Fruit fly (Drosophila melanogaster) whole organism, embryonic: ENCODE measurements around the gene Mdh1.

Experiments used
- Adf1 ChIP-seq: fragments of 200-800 bp; sonication (Bioruptor generic); IDR thresholded peaks from 2 replicates; pipeline ENCODE4 v1.3.6; 2022; ENCODE audit warnings: missing biosample characterization, missing genetic modification characterization
- Aef1 ChIP-seq: fragments of 200-800 bp; sonication (Bioruptor generic); IDR thresholded peaks from 3 replicates; pipeline ENCODE4 v1.3.6; 2022; ENCODE audit warnings: missing biosample characterization, missing genetic modification characterization
- BtbVII ChIP-seq: fragments of 200-800 bp; sonication (Bioruptor generic); optimal IDR thresholded peaks from 3 replicates; lab custom pipeline; 2017; ENCODE audit warnings: missing biosample characterization, mild to moderate bottlenecking, missing genetic modification characterization
- Bteb2 ChIP-seq: fragments of 200-800 bp; sonication (Bioruptor generic); optimal IDR thresholded peaks from 2 replicates; lab custom pipeline; 2016; ENCODE audit warnings: missing biosample characterization, missing genetic modification characterization
- CG10565 ChIP-seq: fragments of 200-800 bp; sonication (Bioruptor generic); optimal IDR thresholded peaks from 3 replicates; lab custom pipeline; 2016; ENCODE audit warnings: missing biosample characterization, mild to moderate bottlenecking, missing genetic modification characterization
- CG11456 ChIP-seq: fragments of 200-800 bp; sonication (Bioruptor generic); IDR thresholded peaks from 3 replicates; pipeline ENCODE4 v1.3.6; 2022; ENCODE audit warnings: missing biosample characterization, missing genetic modification characterization
- CG11696 ChIP-seq: fragments of 200-800 bp; sonication (Bioruptor generic); IDR thresholded peaks from 2 replicates; pipeline ENCODE4 v1.3.6; 2022; ENCODE audit warnings: missing biosample characterization, missing genetic modification characterization
- CG12942 ChIP-seq: fragments of 200-800 bp; sonication (Bioruptor generic); optimal IDR thresholded peaks from 3 replicates; lab custom pipeline; 2016; ENCODE audit warnings: missing biosample characterization, missing genetic modification characterization
- CG14710 ChIP-seq: fragments of 200-800 bp; sonication (Bioruptor generic); optimal IDR thresholded peaks from 3 replicates; lab custom pipeline; 2019; ENCODE audit warnings: missing biosample characterization, mild to moderate bottlenecking, missing genetic modification characterization, moderate library complexity
- CG17186 ChIP-seq: fragments of 200-800 bp; sonication (Bioruptor generic); optimal IDR thresholded peaks from 3 replicates; lab custom pipeline; 2017; ENCODE audit warnings: missing biosample characterization, missing genetic modification reagents, missing genetic modification characterization
- CG1792 ChIP-seq: fragments of 200-800 bp; sonication (Bioruptor generic); optimal IDR thresholded peaks from 2 replicates; lab custom pipeline; 2016; ENCODE audit warnings: missing biosample characterization, missing genetic modification characterization
- CG1832 ChIP-seq: fragments of 200-800 bp; sonication (Bioruptor generic); optimal IDR thresholded peaks from 2 replicates; lab custom pipeline; 2017; ENCODE audit warnings: missing biosample characterization, mild to moderate bottlenecking, missing genetic modification characterization, inconsistent platforms
- CG18599 ChIP-seq: fragments of 200-800 bp; sonication (Bioruptor generic); optimal IDR thresholded peaks from 3 replicates; lab custom pipeline; 2017; ENCODE audit warnings: missing biosample characterization, missing genetic modification characterization, mild to moderate bottlenecking, moderate library complexity, missing genetic modification reagents
- CG18619 ChIP-seq: fragments of 200-800 bp; sonication (Bioruptor generic); optimal IDR thresholded peaks from 3 replicates; lab custom pipeline; 2017; ENCODE audit warnings: missing biosample characterization, mild to moderate bottlenecking, missing genetic modification characterization
- CG2116 ChIP-seq: fragments of 200-800 bp; sonication (Bioruptor generic); optimal IDR thresholded peaks from 3 replicates; lab custom pipeline; 2018; ENCODE audit warnings: missing biosample characterization, mild to moderate bottlenecking, missing genetic modification characterization
- CG33213 ChIP-seq: fragments of 200-800 bp; sonication (Bioruptor generic); optimal IDR thresholded peaks from 3 replicates; lab custom pipeline; 2016; ENCODE audit warnings: missing biosample characterization, missing genetic modification characterization
- CG6254 ChIP-seq: fragments of 200-800 bp; sonication (Bioruptor generic); optimal IDR thresholded peaks from 3 replicates; lab custom pipeline; 2017; ENCODE audit warnings: mild to moderate bottlenecking, missing biosample characterization, missing genetic modification reagents, missing genetic modification characterization
- CG7839 ChIP-seq: fragments of 200-800 bp; sonication (Bioruptor generic); optimal IDR thresholded peaks from 3 replicates; lab custom pipeline; 2018; ENCODE audit warnings: missing biosample characterization, mild to moderate bottlenecking, missing genetic modification characterization, moderate library complexity
- CG8359 ChIP-seq: fragments of 200-800 bp; sonication (Bioruptor generic); optimal IDR thresholded peaks from 2 replicates; lab custom pipeline; 2017; ENCODE audit warnings: missing biosample characterization, mild to moderate bottlenecking, missing genetic modification characterization, borderline replicate concordance
- CHES-1-like ChIP-seq: fragments of 200-800 bp; sonication (Bioruptor generic); optimal IDR thresholded peaks from 2 replicates; lab custom pipeline; 2016; ENCODE audit warnings: missing biosample characterization, missing genetic modification characterization
- Deaf1 ChIP-seq: fragments of 200-800 bp; optimal IDR thresholded peaks from 3 replicates; lab custom pipeline; 2019; ENCODE audit warnings: missing biosample characterization, mild to moderate bottlenecking, missing genetic modification characterization, moderate library complexity
- Dfd ChIP-seq, 2 experiments: fragments of >200 bp; optimal IDR thresholded peaks; 2 replicates each; lab custom pipeline; 2017; ENCODE audit warnings: missing biosample characterization in 2 of 2, missing genetic modification characterization in 2 of 2
- Dll ChIP-seq: fragments of 200-800 bp; sonication (Bioruptor generic); IDR thresholded peaks from 4 replicates; pipeline ENCODE4 v1.3.6; 2022; ENCODE audit warnings: missing biosample characterization, missing genetic modification characterization; ENCODE audit not compliant: partially characterized antibody
- Elba2 ChIP-seq: fragments of 200-800 bp; sonication (Bioruptor generic); optimal IDR thresholded peaks from 3 replicates; lab custom pipeline; 2016; ENCODE audit warnings: missing biosample characterization, missing genetic modification characterization
- HLH3B ChIP-seq: fragments of 200-800 bp; sonication (Bioruptor generic); IDR thresholded peaks from 2 replicates; pipeline ENCODE4 v1.3.6; 2022; ENCODE audit warnings: missing biosample characterization, missing genetic modification characterization
- HmgD ChIP-seq: fragments of 200-800 bp; sonication (Bioruptor generic); optimal IDR thresholded peaks from 3 replicates; lab custom pipeline; 2016; ENCODE audit warnings: missing biosample characterization, missing genetic modification characterization
- Lpt ChIP-seq: fragments of >200 bp; optimal IDR thresholded peaks from 2 replicates; lab custom pipeline; 2018; ENCODE audit warnings: missing biosample characterization, missing genetic modification characterization
- Mes4 ChIP-seq: fragments of 200-800 bp; sonication (Bioruptor generic); optimal IDR thresholded peaks from 2 replicates; lab custom pipeline; 2016; ENCODE audit warnings: missing biosample characterization, missing genetic modification characterization
- NFAT ChIP-seq: fragments of 200-800 bp; sonication (Bioruptor generic); IDR thresholded peaks from 2 replicates; pipeline ENCODE4 v1.3.6; 2022; ENCODE audit warnings: missing biosample characterization, missing genetic modification characterization
- Nf-YB ChIP-seq: fragments of 200-800 bp; sonication (Bioruptor generic); optimal IDR thresholded peaks from 3 replicates; lab custom pipeline; 2019; ENCODE audit warnings: missing biosample characterization, mild to moderate bottlenecking, missing genetic modification characterization, moderate library complexity
- Oaz ChIP-seq: fragments of 200-800 bp; sonication (Bioruptor generic); IDR thresholded peaks from 2 replicates; pipeline ENCODE4 v1.3.6; 2022; ENCODE audit warnings: missing biosample characterization, missing genetic modification characterization
- Pdp1 ChIP-seq, 2 experiments: fragments of 200-800 bp; sonication (Bioruptor generic); optimal IDR thresholded peaks; 3 replicates each; lab custom pipeline; 2016; ENCODE audit warnings: missing biosample characterization in 2 of 2, missing genetic modification characterization in 2 of 2, mild to moderate bottlenecking in 1 of 2, moderate library complexity in 1 of 2
- Side ChIP-seq: fragments of 200-800 bp; sonication (Bioruptor generic); optimal IDR thresholded peaks from 2 replicates; lab custom pipeline; 2016; ENCODE audit warnings: missing biosample characterization, missing genetic modification characterization
- Sin3A ChIP-seq: fragments of >200 bp; optimal IDR thresholded peaks from 2 replicates; lab custom pipeline; 2018
- Ssrp ChIP-seq: fragments of 200-800 bp; sonication (Bioruptor generic); optimal IDR thresholded peaks from 2 replicates; lab custom pipeline; 2018; ENCODE audit warnings: missing biosample characterization, mild to moderate bottlenecking, missing genetic modification characterization, moderate library complexity
- Taf1 ChIP-seq: fragments of 200-800 bp; sonication (Bioruptor generic); IDR thresholded peaks from 2 replicates; pipeline ENCODE4 v1.3.6; 2022; ENCODE audit warnings: missing biosample characterization, missing genetic modification characterization
- Trl ChIP-seq, 3 experiments: fragments of >200 bp in 2 of 3; fragments of 200-800 bp in 1 of 3; sonication (Bioruptor generic) in 1 of 3; optimal IDR thresholded peaks; 2 replicates in 1 of 3; 3 replicates in 2 of 3; lab custom pipeline; 2016 to 2017; ENCODE audit warnings: missing biosample characterization in 1 of 3, missing genetic modification characterization in 1 of 3
- YL-1 ChIP-seq: fragments of 200-800 bp; sonication (Bioruptor generic); optimal IDR thresholded peaks from 3 replicates; lab custom pipeline; 2017; ENCODE audit warnings: missing biosample characterization, mild to moderate bottlenecking, missing genetic modification characterization
- ac ChIP-seq: fragments of 200-800 bp; sonication (Bioruptor generic); optimal IDR thresholded peaks from 3 replicates; lab custom pipeline; 2017; ENCODE audit warnings: missing biosample characterization, mild to moderate bottlenecking, missing genetic modification characterization
- dysf ChIP-seq: fragments of 200-800 bp; sonication (Bioruptor generic); IDR thresholded peaks from 3 replicates; pipeline ENCODE4 v1.3.6; 2022; ENCODE audit warnings: missing biosample characterization, missing genetic modification characterization
- eve ChIP-seq, 2 experiments: fragments of >200 bp; optimal IDR thresholded peaks; 2 replicates each; lab custom pipeline; 2017; ENCODE audit warnings: missing biosample characterization in 2 of 2, missing genetic modification characterization in 2 of 2
- grau ChIP-seq: fragments of 200-800 bp; optimal IDR thresholded peaks from 3 replicates; lab custom pipeline; 2019; ENCODE audit warnings: missing biosample characterization, mild to moderate bottlenecking, missing genetic modification characterization, moderate library complexity
- jing ChIP-seq: fragments of 200-800 bp; sonication (Bioruptor generic); optimal IDR thresholded peaks from 2 replicates; lab custom pipeline; 2018; ENCODE audit warnings: missing biosample characterization, mild to moderate bottlenecking, missing genetic modification characterization
- kah ChIP-seq: fragments of 200-800 bp; sonication (Bioruptor generic); optimal IDR thresholded peaks from 2 replicates; lab custom pipeline; 2018; ENCODE audit warnings: missing biosample characterization, mild to moderate bottlenecking, missing genetic modification characterization
- maf-S ChIP-seq: fragments of 200-800 bp; sonication (Bioruptor generic); optimal IDR thresholded peaks from 2 replicates; lab custom pipeline; 2016; ENCODE audit warnings: missing biosample characterization, missing genetic modification characterization
- sens-2 ChIP-seq: fragments of 200-800 bp; sonication (Bioruptor generic); IDR thresholded peaks from 2 replicates; pipeline ENCODE4 v1.3.6; 2022; ENCODE audit warnings: missing biosample characterization, missing genetic modification characterization
- slp2 ChIP-seq: fragments of 200-800 bp; sonication (Bioruptor generic); optimal IDR thresholded peaks from 2 replicates; lab custom pipeline; 2016; ENCODE audit warnings: missing biosample characterization, missing genetic modification characterization
- tll ChIP-seq, 2 experiments: fragments of 200-800 bp in 1 of 2; fragments of >200 bp in 1 of 2; sonication (Bioruptor generic) in 1 of 2; optimal IDR thresholded peaks; 2 replicates each; lab custom pipeline; 2017 to 2019; ENCODE audit warnings: missing biosample characterization in 2 of 2, missing genetic modification characterization in 2 of 2, mild to moderate bottlenecking in 1 of 2, moderate library complexity in 1 of 2
- vnd ChIP-seq: fragments of 200-800 bp; sonication (Bioruptor generic); IDR thresholded peaks from 3 replicates; pipeline ENCODE4 v1.3.6; 2022; ENCODE audit warnings: missing biosample characterization, missing genetic modification characterization; ENCODE audit not compliant: partially characterized antibody

The Mdh1 gene

DNA sequence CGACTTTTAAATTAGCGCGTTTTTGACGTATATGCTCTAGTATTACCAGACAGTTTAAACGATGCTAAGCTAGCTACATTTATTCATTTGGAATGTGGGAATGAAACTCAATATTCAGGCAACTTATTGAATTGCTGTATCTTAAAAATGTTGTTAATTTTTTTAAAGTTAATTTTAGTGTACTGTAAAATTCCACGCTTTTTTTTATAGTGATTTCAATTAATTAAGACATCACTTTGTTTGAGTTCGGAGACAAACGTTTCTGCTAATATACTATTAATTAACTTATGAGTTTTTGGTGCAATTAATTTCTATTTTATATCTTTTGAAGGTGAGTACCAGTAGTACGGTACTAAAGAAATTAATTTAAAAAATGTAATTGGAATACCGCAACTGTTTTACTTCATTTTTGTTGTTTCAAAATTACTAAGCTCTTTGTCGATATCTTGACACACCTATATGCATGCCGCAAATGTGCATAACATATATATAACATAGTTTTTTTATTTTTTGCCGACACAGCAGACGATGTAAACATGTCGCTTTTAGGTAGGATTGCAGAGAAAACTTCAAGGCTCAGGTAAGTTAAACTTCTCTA is 9.8 kb downstream of the Mdh1 start, which contains the start of the genes Cdk1 and mRpS7 (continued):
- TF ChIP-seq CG7839 (tag; lab: Kevin White, UChicago) = peak; percentile 86
- peak; percentile 84 for TF ChIP-seq CG2116
- peak; percentile 52 for TF ChIP-seq CG10565 (GFP tag; lab: Kevin White, UChicago)
- no peak for TF ChIP-seq NFAT (GFP tag; lab: Robert Waterston, UW)
- TF ChIP-seq CG17186 = peak; percentile 30
- 0 out of 2 replicates have a peak, but pooled peaks have one; percentile 16 for TF ChIP-seq Adf1
- TF ChIP-seq CG14710 (tag; lab: Kevin White, UChicago) = peak; percentile 87
- TF ChIP-seq CG11456 = peak; percentile 52; the same call in 1 of the 3 replicates
- peak; percentile 27 for TF ChIP-seq CG8359 (GFP tag; lab: Kevin White, UChicago)
- TF ChIP-seq CG1792 (GFP tag; lab: Kevin White, UChicago) = no peak
- peak; percentile 47 for TF ChIP-seq CHES-1-like
- no peak for TF ChIP-seq Dfd (GFP tag; optimal IDR thresholded peaks at IDR 0.05; lab: Kevin White, UChicago)
- peak; percentile 39 for TF ChIP-seq Deaf1 (tag; lab: Kevin White, UChicago)
- peak; percentile 75 for TF ChIP-seq Ssrp
- no peak for TF ChIP-seq kah (GFP tag; lab: Kevin White, UChicago)
- no peak for TF ChIP-seq Lpt (GFP tag; lab: Kevin White, UChicago)
- TF ChIP-seq CG1832 = no peak
- TF ChIP-seq CG11696 (GFP tag; lab: Robert Waterston, UW) = 0 out of 2 replicates have a peak, but pooled peaks have one; percentile 51
- peak in 1 of 2 experiments; percentile 9 for TF ChIP-seq tll (GFP tag; optimal IDR thresholded peaks at IDR 0.05; lab: Kevin White, UChicago)
- no peak for TF ChIP-seq Trl (optimal IDR thresholded peaks at IDR 0.05; lab: Kevin White, UChicago)
- peak; percentile 54 for TF ChIP-seq Trl (GFP tag; optimal IDR thresholded peaks at IDR 0.05; lab: Kevin White, UChicago)
- peak; percentile 18 for TF ChIP-seq Side
- peak; percentile 72 for TF ChIP-seq CG18619 (GFP tag; lab: Kevin White, UChicago)
- peak; percentile 28 for TF ChIP-seq BtbVII (GFP tag; lab: Kevin White, UChicago)
- TF ChIP-seq HLH3B (GFP tag; lab: Robert Waterston, UW) = no peak
- TF ChIP-seq Nf-YB (GFP tag; lab: Kevin White, UChicago) = peak; percentile 51
- TF ChIP-seq Mes4 = peak; percentile 47
- TF ChIP-seq Elba2 = peak; percentile 29
- TF ChIP-seq Sin3A (lab: Kevin White, UChicago) = no peak
- TF ChIP-seq Oaz (GFP tag; lab: Robert Waterston, UW) = peak; percentile 45
- TF ChIP-seq slp2 (GFP tag; lab: Kevin White, UChicago) = peak; percentile 50
- peak; percentile 75 for TF ChIP-seq CG18599
- TF ChIP-seq sens-2 (GFP tag; lab: Robert Waterston, UW) = 0 out of 2 replicates have a peak, but pooled peaks have one; percentile 20
- peak; percentile 53 for TF ChIP-seq Aef1
- peak; percentile 36 for TF ChIP-seq HmgD (GFP tag; lab: Kevin White, UChicago)
- TF ChIP-seq dysf (GFP tag; lab: Robert Waterston, UW) = peak; percentile 77; the same call in 2 of the 3 replicates
- TF ChIP-seq Taf1 = 0 out of 2 replicates have a peak, but pooled peaks have one; percentile 37
- no peak for TF ChIP-seq CG33213
- peak; percentile 81 for TF ChIP-seq grau (tag; lab: Kevin White, UChicago)
- peak; percentile 38 for TF ChIP-seq CG6254 (GFP tag; lab: Kevin White, UChicago)
- no peak for TF ChIP-seq jing (GFP tag; lab: Kevin White, UChicago)
- peak; percentile 62 for TF ChIP-seq CG12942 (GFP tag; lab: Kevin White, UChicago)
- TF ChIP-seq eve (GFP tag; optimal IDR thresholded peaks at IDR 0.05; lab: Kevin White, UChicago) = peak in 1 of 2 experiments; percentile 41
- TF ChIP-seq Pdp1 (GFP tag; optimal IDR thresholded peaks at IDR 0.05; lab: Kevin White, UChicago) = peak in 1 of 2 experiments; percentile 56
- no peak for TF ChIP-seq Dll (GFP tag; lab: Robert Waterston, UW)
- peak; percentile 26 for TF ChIP-seq YL-1 (GFP tag; lab: Kevin White, UChicago)
- no peak for TF ChIP-seq ac (GFP tag; lab: Kevin White, UChicago)
- no peak for TF ChIP-seq vnd (GFP tag; lab: Robert Waterston, UW)
- peak; percentile 23 for TF ChIP-seq maf-S (GFP tag; lab: Kevin White, UChicago)
- peak; percentile 69 for TF ChIP-seq Bteb2 (GFP tag; lab: Kevin White, UChicago)
